Fruit fly (Drosophila melanogaster) whole organism, prepupa: ENCODE results near the gene btn.

Experiments used
- Blimp-1 ChIP-seq: fragments of 200-800 bp; sonication (Bioruptor generic); optimal IDR thresholded peaks from 3 replicates; lab custom pipeline; 2017; ENCODE audit warnings: missing biosample characterization, missing genetic modification characterization, mild to moderate bottlenecking, moderate library complexity, missing genetic modification reagents
- CG10631 ChIP-seq: fragments of 200-800 bp; sonication (Bioruptor generic); optimal IDR thresholded peaks from 2 replicates; lab custom pipeline; 2016; ENCODE audit warnings: missing biosample characterization, missing genetic modification characterization
- CG10669 ChIP-seq: fragments of 200-800 bp; sonication (Bioruptor generic); optimal IDR thresholded peaks from 3 replicates; lab custom pipeline; 2018; ENCODE audit warnings: missing biosample characterization, mild to moderate bottlenecking, missing genetic modification characterization, moderate library complexity
- CG11294 ChIP-seq: fragments of 200-800 bp; sonication (Bioruptor generic); IDR thresholded peaks from 2 replicates; pipeline ENCODE4 v1.3.6; 2022; ENCODE audit warnings: missing biosample characterization, missing genetic modification characterization
- CG11762 ChIP-seq: fragments of 200-800 bp; sonication (Bioruptor generic); optimal IDR thresholded peaks from 3 replicates; lab custom pipeline; 2016; ENCODE audit warnings: missing biosample characterization, missing genetic modification characterization; ENCODE audit not compliant: insufficient read depth
- CG11902 ChIP-seq: fragments of 200-800 bp; sonication (Bioruptor generic); optimal IDR thresholded peaks from 3 replicates; lab custom pipeline; 2016; ENCODE audit warnings: missing biosample characterization, missing genetic modification characterization
- CG15336 ChIP-seq: fragments of 200-800 bp; sonication (Bioruptor generic); IDR thresholded peaks from 2 replicates; pipeline ENCODE4 v1.3.6; 2022; ENCODE audit warnings: missing biosample characterization, missing genetic modification characterization
- CG1621 ChIP-seq: fragments of 200-800 bp; sonication (Bioruptor generic); optimal IDR thresholded peaks from 3 replicates; lab custom pipeline; 2018; ENCODE audit warnings: missing biosample characterization, mild to moderate bottlenecking, missing genetic modification characterization
- CG16779 ChIP-seq: fragments of 200-800 bp; sonication (Bioruptor generic); optimal IDR thresholded peaks from 3 replicates; lab custom pipeline; 2017; ENCODE audit warnings: missing biosample characterization, mild to moderate bottlenecking, missing genetic modification characterization
- CG3032 ChIP-seq: fragments of 200-800 bp; optimal IDR thresholded peaks from 2 replicates; lab custom pipeline; 2019; ENCODE audit warnings: missing biosample characterization, mild to moderate bottlenecking, missing genetic modification characterization, moderate library complexity
- CG31627 ChIP-seq: fragments of 200-800 bp; sonication (Bioruptor generic); optimal IDR thresholded peaks from 3 replicates; lab custom pipeline; 2016; ENCODE audit warnings: missing biosample characterization, missing genetic modification characterization
- CG32006 ChIP-seq: fragments of 200-800 bp; sonication (Bioruptor generic); optimal IDR thresholded peaks from 3 replicates; lab custom pipeline; 2017; ENCODE audit warnings: missing biosample characterization, mild to moderate bottlenecking, missing genetic modification characterization
- CG34406 ChIP-seq: fragments of 200-800 bp; sonication (Bioruptor generic); optimal IDR thresholded peaks from 3 replicates; lab custom pipeline; 2016; ENCODE audit warnings: missing biosample characterization, missing genetic modification characterization
- CG3919 ChIP-seq: fragments of 200-800 bp; sonication (Bioruptor generic); optimal IDR thresholded peaks from 3 replicates; lab custom pipeline; 2016; ENCODE audit warnings: missing biosample characterization, missing genetic modification characterization
- CG6163 ChIP-seq: fragments of 200-800 bp; sonication (Bioruptor generic); IDR thresholded peaks from 3 replicates; pipeline ENCODE4 v1.3.6; 2022; ENCODE audit warnings: missing biosample characterization, missing genetic modification characterization
- CG6276 ChIP-seq: fragments of 200-800 bp; sonication (Bioruptor generic); optimal IDR thresholded peaks from 2 replicates; lab custom pipeline; 2017; ENCODE audit warnings: missing biosample characterization, mild to moderate bottlenecking, missing genetic modification characterization
- CG6792 ChIP-seq: fragments of 200-800 bp; sonication (Bioruptor generic); optimal IDR thresholded peaks from 3 replicates; lab custom pipeline; 2016; ENCODE audit warnings: missing biosample characterization, missing genetic modification characterization
- CG6808 ChIP-seq: fragments of 200-800 bp; sonication (Bioruptor generic); optimal IDR thresholded peaks from 3 replicates; lab custom pipeline; 2017; ENCODE audit warnings: missing biosample characterization, missing genetic modification characterization, mild to moderate bottlenecking, moderate library complexity, missing genetic modification reagents
- CG6854 ChIP-seq: fragments of 200-800 bp; sonication (Bioruptor generic); optimal IDR thresholded peaks from 2 replicates; lab custom pipeline; 2017; ENCODE audit warnings: missing biosample characterization, mild to moderate bottlenecking, missing genetic modification characterization
- CG7368 ChIP-seq: fragments of 200-800 bp; sonication (Bioruptor generic); optimal IDR thresholded peaks from 3 replicates; lab custom pipeline; 2016; ENCODE audit warnings: missing biosample characterization, missing genetic modification characterization
- CG8119 ChIP-seq: fragments of 200-800 bp; sonication (Bioruptor generic); IDR thresholded peaks from 3 replicates; pipeline ENCODE4 v1.3.6; 2022; ENCODE audit warnings: missing biosample characterization, missing genetic modification characterization
- CG8319 ChIP-seq: fragments of 200-800 bp; sonication (Bioruptor generic); optimal IDR thresholded peaks from 3 replicates; lab custom pipeline; 2016; ENCODE audit warnings: missing biosample characterization, missing genetic modification characterization
- CG9139 ChIP-seq: fragments of 200-800 bp; sonication (Bioruptor generic); optimal IDR thresholded peaks from 3 replicates; lab custom pipeline; 2017; ENCODE audit warnings: missing biosample characterization, mild to moderate bottlenecking, missing genetic modification characterization
- Eip78C ChIP-seq: fragments of 200-800 bp; sonication (Bioruptor generic); peaks from one replicate; lab custom pipeline; 2016; ENCODE audit warnings: missing biosample characterization, missing genetic modification characterization
- Eip93F ChIP-seq: fragments of 200-800 bp; sonication (Bioruptor generic); optimal IDR thresholded peaks from 2 replicates; lab custom pipeline; 2016; ENCODE audit warnings: missing biosample characterization, mild to moderate bottlenecking, missing genetic modification characterization
- Ets21C ChIP-seq: fragments of 200-800 bp; sonication (Bioruptor generic); optimal IDR thresholded peaks from 3 replicates; lab custom pipeline; 2016; ENCODE audit warnings: missing biosample characterization, missing genetic modification characterization
- Ets96B ChIP-seq: fragments of 200-800 bp; optimal IDR thresholded peaks from 2 replicates; lab custom pipeline; 2019; ENCODE audit warnings: missing biosample characterization, mild to moderate bottlenecking, missing genetic modification characterization, moderate library complexity
- Gug ChIP-seq: fragments of 200-800 bp; sonication (Bioruptor generic); IDR thresholded peaks from 2 replicates; pipeline ENCODE4 v1.3.6; 2022; ENCODE audit warnings: missing biosample characterization, missing genetic modification characterization
- Hr39 ChIP-seq: fragments of 200-800 bp; sonication (Bioruptor generic); optimal IDR thresholded peaks from 2 replicates; lab custom pipeline; 2016; ENCODE audit warnings: missing biosample characterization, missing genetic modification characterization
- Hr4 ChIP-seq: fragments of 200-800 bp; sonication (Bioruptor generic); optimal IDR thresholded peaks from 3 replicates; lab custom pipeline; 2016; ENCODE audit warnings: missing biosample characterization, missing genetic modification characterization
- Lpt ChIP-seq: fragments of 200-800 bp; sonication (Bioruptor generic); optimal IDR thresholded peaks from 3 replicates; lab custom pipeline; 2016; ENCODE audit warnings: missing biosample characterization, missing genetic modification characterization
- Met ChIP-seq: fragments of 200-800 bp; sonication (Bioruptor generic); optimal IDR thresholded peaks from 3 replicates; lab custom pipeline; 2016; ENCODE audit warnings: missing biosample characterization, missing genetic modification characterization
- OdsH ChIP-seq: fragments of 200-800 bp; sonication (Bioruptor generic); optimal IDR thresholded peaks from 3 replicates; lab custom pipeline; 2016; ENCODE audit warnings: missing biosample characterization, missing genetic modification characterization
- Smox ChIP-seq: fragments of 200-800 bp; sonication (Bioruptor generic); optimal IDR thresholded peaks from 3 replicates; lab custom pipeline; 2016; ENCODE audit warnings: missing biosample characterization, missing genetic modification characterization
- Sox14 ChIP-seq: fragments of 200-800 bp; sonication (Bioruptor generic); optimal IDR thresholded peaks from 3 replicates; lab custom pipeline; 2016; ENCODE audit warnings: missing biosample characterization, missing genetic modification characterization
- Sox15 ChIP-seq: fragments of 200-800 bp; sonication (Bioruptor generic); optimal IDR thresholded peaks from 3 replicates; lab custom pipeline; 2016; ENCODE audit warnings: missing biosample characterization, missing genetic modification characterization
- achi ChIP-seq: fragments of 200-800 bp; sonication (Bioruptor generic); optimal IDR thresholded peaks from 3 replicates; lab custom pipeline; 2016; ENCODE audit warnings: missing biosample characterization, missing genetic modification characterization
- acj6 ChIP-seq: fragments of 200-800 bp; sonication (Bioruptor generic); optimal IDR thresholded peaks from 3 replicates; lab custom pipeline; 2016; ENCODE audit warnings: missing biosample characterization, missing genetic modification characterization
- cyc ChIP-seq: fragments of 200-800 bp; sonication (Bioruptor generic); optimal IDR thresholded peaks from 3 replicates; lab custom pipeline; 2016; ENCODE audit warnings: missing biosample characterization, missing genetic modification characterization
- dsx ChIP-seq: fragments of 200-800 bp; optimal IDR thresholded peaks from 3 replicates; lab custom pipeline; 2019; ENCODE audit warnings: missing biosample characterization, mild to moderate bottlenecking, missing genetic modification characterization, moderate library complexity; ENCODE audit not compliant: poor library complexity, severe bottlenecking
- fd59A ChIP-seq: fragments of 200-800 bp; sonication (Bioruptor generic); optimal IDR thresholded peaks from 2 replicates; lab custom pipeline; 2017; ENCODE audit warnings: missing biosample characterization, mild to moderate bottlenecking, missing genetic modification characterization, missing genetic modification reagents
- lz ChIP-seq: fragments of 200-800 bp; sonication (Bioruptor generic); optimal IDR thresholded peaks from 3 replicates; lab custom pipeline; 2016; ENCODE audit warnings: missing biosample characterization, missing genetic modification characterization
- pdm3 ChIP-seq: fragments of 200-800 bp; sonication (Bioruptor generic); optimal IDR thresholded peaks from 3 replicates; lab custom pipeline; 2016; ENCODE audit warnings: missing biosample characterization, missing genetic modification characterization
- salr ChIP-seq, 2 experiments: fragments of 200-800 bp; sonication (Bioruptor generic); optimal IDR thresholded peaks; 3 replicates each; lab custom pipeline; 2016 to 2018; ENCODE audit warnings: missing biosample characterization in 2 of 2, missing genetic modification characterization in 2 of 2, mild to moderate bottlenecking in 1 of 2
- ss ChIP-seq, 2 experiments: fragments of 200-800 bp; sonication (Bioruptor generic); optimal IDR thresholded peaks; 2 replicates in 1 of 2; 3 replicates in 1 of 2; lab custom pipeline; 2017 to 2018; ENCODE audit warnings: mild to moderate bottlenecking in 2 of 2, missing biosample characterization in 2 of 2, missing genetic modification characterization in 2 of 2, moderate library complexity in 1 of 2
- topi ChIP-seq: fragments of 200-800 bp; sonication (Bioruptor generic); optimal IDR thresholded peaks from 3 replicates; lab custom pipeline; 2016; ENCODE audit warnings: missing biosample characterization, missing genetic modification characterization
- vri ChIP-seq: fragments of 200-800 bp; sonication (Bioruptor generic); optimal IDR thresholded peaks from 3 replicates; lab custom pipeline; 2016; ENCODE audit warnings: missing biosample characterization, mild to moderate bottlenecking, missing genetic modification characterization

Gene btn

dm6 chr3R:22625514-22626333 is 39.3 kb upstream of the btn start (continued):
- TF ChIP-seq Ets96B (tag; lab: Kevin White, UChicago) (peak; percentile 35), salr (GFP tag; optimal IDR thresholded peaks at IDR 0.05; lab: Kevin White, UChicago) (no peak), CG11902 (peak; percentile 52), achi (peak; percentile 42), CG11294 (no peak), ss (GFP tag; optimal IDR thresholded peaks at IDR 0.05; lab: Kevin White, UChicago) (no peak), Smox (GFP tag; lab: Kevin White, UChicago) (peak; percentile 70), Met (GFP tag; lab: Kevin White, UChicago) (peak; percentile 56), CG10669 (peak; percentile 68), CG10631 (GFP tag; lab: Kevin White, UChicago) (peak; percentile 46), lz (GFP tag; lab: Kevin White, UChicago) (peak; percentile 34), topi (peak; percentile 66), CG6163 (GFP tag; lab: Robert Waterston, UW) (no peak), acj6 (peak; percentile 49), CG16779 (tag; lab: Kevin White, UChicago) (no peak), Hr4 (peak; percentile 54), CG32006 (GFP tag; lab: Kevin White, UChicago) (peak; percentile 53), Blimp-1 (GFP tag; lab: Kevin White, UChicago) (peak; percentile 44), dsx (GFP tag; lab: Kevin White, UChicago) (peak; percentile 35), Eip93F (GFP tag; lab: Kevin White, UChicago) (peak; percentile 49), CG3032 (tag; lab: Kevin White, UChicago) (no peak), fd59A (GFP tag; lab: Kevin White, UChicago) (no peak), OdsH (peak; percentile 56), CG6808 (GFP tag; lab: Kevin White, UChicago) (peak; percentile 47), cyc (GFP tag; lab: Kevin White, UChicago) (peak; percentile 67), CG1621 (tag; lab: Kevin White, UChicago) (no peak), CG8119 (GFP tag; lab: Robert Waterston, UW) (peak; percentile 42; the same call in 1 of the 3 replicates)

dm6 chr3R:22624737-22625136 is 38.3 kb upstream of the btn start:
- peak; percentile 81 for TF ChIP-seq cyc (GFP tag; lab: Kevin White, UChicago)
- peak; percentile 90 for TF ChIP-seq Lpt (GFP tag; lab: Kevin White, UChicago)
- peak; percentile 97 for TF ChIP-seq CG15336 (GFP tag; lab: Robert Waterston, UW)
- TF ChIP-seq CG11294 = peak; percentile 85
- TF ChIP-seq CG11902 = peak; percentile 76
- TF ChIP-seq Met (GFP tag; lab: Kevin White, UChicago) = no peak
- TF ChIP-seq CG6854 = no peak
- peak; percentile 11 for TF ChIP-seq Hr39 (GFP tag; lab: Kevin White, UChicago)
- peak; percentile 79 for TF ChIP-seq CG34406 (GFP tag; lab: Kevin White, UChicago)
- TF ChIP-seq CG9139 (GFP tag; lab: Kevin White, UChicago) = peak; percentile 72
- peak; percentile 79 for TF ChIP-seq lz (GFP tag; lab: Kevin White, UChicago)
- no peak for TF ChIP-seq Ets21C
- TF ChIP-seq Sox14 (GFP tag; lab: Kevin White, UChicago) = peak; percentile 84
- TF ChIP-seq CG8319 = peak; percentile 91
- TF ChIP-seq Sox15 (GFP tag; lab: Kevin White, UChicago) = peak; percentile 78
- peak; percentile 77 for TF ChIP-seq CG31627
- TF ChIP-seq CG6276 (GFP tag; lab: Kevin White, UChicago) = no peak
- TF ChIP-seq Smox (GFP tag; lab: Kevin White, UChicago) = no peak
- TF ChIP-seq CG7368 (GFP tag; lab: Kevin White, UChicago) = peak; percentile 87
- no peak for TF ChIP-seq pdm3 (GFP tag; lab: Kevin White, UChicago)
- peak; percentile 97 for TF ChIP-seq CG6163 (GFP tag; lab: Robert Waterston, UW)
- peak; percentile 94 for TF ChIP-seq CG3919 (GFP tag; lab: Kevin White, UChicago)
- TF ChIP-seq achi = peak; percentile 87
- TF ChIP-seq Gug (GFP tag; lab: Robert Waterston, UW) = peak; percentile 90
- TF ChIP-seq CG1621 (tag; lab: Kevin White, UChicago) = peak; percentile 84
- TF ChIP-seq CG32006 (GFP tag; lab: Kevin White, UChicago) = peak; percentile 93
- TF ChIP-seq CG6792 (GFP tag; lab: Kevin White, UChicago) = peak; percentile 87
- TF ChIP-seq Eip78C (GFP tag; lab: Kevin White, UChicago) = peak; percentile 98
- no peak for TF ChIP-seq vri
- peak; percentile 90 for TF ChIP-seq Ets96B (tag; lab: Kevin White, UChicago)
- peak; percentile 85 for TF ChIP-seq CG11762 (GFP tag; lab: Kevin White, UChicago)
- TF ChIP-seq acj6 = peak; percentile 88
- TF ChIP-seq ss (GFP tag; optimal IDR thresholded peaks at IDR 0.05; lab: Kevin White, UChicago) = peak; percentile 81 to 89
- TF ChIP-seq CG10631 (GFP tag; lab: Kevin White, UChicago) = peak; percentile 89
